Fruit fly (Drosophila melanogaster) whole organism, pupa: ENCODE data around the gene beta-Spec.

Experiments used
- CG32121 ChIP-seq: fragments of 200-800 bp; sonication (Bioruptor generic); IDR thresholded peaks from 2 replicates; pipeline ENCODE4 v1.3.6; 2022; ENCODE audit warnings: missing biosample characterization, missing genetic modification characterization
- CG8301 ChIP-seq: fragments of 200-800 bp; sonication (Bioruptor generic); optimal IDR thresholded peaks from 2 replicates; lab custom pipeline; 2018; ENCODE audit warnings: missing biosample characterization, mild to moderate bottlenecking, missing genetic modification characterization
- Snoo ChIP-seq: fragments of 200-800 bp; sonication (Bioruptor generic); optimal IDR thresholded peaks from 3 replicates; lab custom pipeline; 2017; ENCODE audit warnings: missing biosample characterization, mild to moderate bottlenecking, missing genetic modification characterization, inconsistent platforms
- fd96Ca ChIP-seq: fragments of 200-800 bp; sonication (Bioruptor generic); IDR thresholded peaks from 3 replicates; pipeline ENCODE4 v1.3.6; 2022; ENCODE audit warnings: missing biosample characterization, missing genetic modification characterization
- gl ChIP-seq: fragments of 200-800 bp; sonication (Bioruptor generic); optimal IDR thresholded peaks from 2 replicates; lab custom pipeline; 2018; ENCODE audit warnings: missing biosample characterization, mild to moderate bottlenecking, missing genetic modification characterization
- rn ChIP-seq: fragments of 200-800 bp; sonication (Bioruptor generic); IDR thresholded peaks from 2 replicates; pipeline ENCODE4 v1.3.6; 2022; ENCODE audit warnings: missing biosample characterization, missing genetic modification characterization

dm6 chrX:17611455-17611854 is 45.7 kb upstream of the beta-Spec start:
- TF ChIP-seq CG32121 (GFP tag; lab: Robert Waterston, UW): no peak
- TF ChIP-seq gl (tag; lab: Kevin White, UChicago): no peak
- no peak for TF ChIP-seq Snoo (tag; lab: Kevin White, UChicago)
- no peak for TF ChIP-seq CG8301 (tag; lab: Kevin White, UChicago)
- no peak for TF ChIP-seq fd96Ca (GFP tag; lab: Robert Waterston, UW)
- no peak for TF ChIP-seq rn (GFP tag; lab: Robert Waterston, UW)
